Worm (Caenorhabditis elegans) whole organism, L4/young adult: ENCODE data around the gene hnd-1.
A peak's percentile ranks its signal among the peaks of the same experiment; 100 is the strongest.

Experiments
- W03F9.2 ChIP-seq: fragments of 150-350 bp; optimal IDR thresholded peaks from 2 replicates; lab custom pipeline; 2014; ENCODE audit warnings: missing biosample characterization, missing genetic modification characterization
- dao-5 ChIP-seq: sonication (generic microtip); optimal IDR thresholded peaks from 2 replicates; lab custom pipeline; 2016; ENCODE audit warnings: missing genotype, missing genetic modification characterization, moderate library complexity, missing compliant biosample characterization
- him-1 ChIP-seq: sonication (generic microtip); optimal IDR thresholded peaks from 2 replicates; lab custom pipeline; 2016; ENCODE audit warnings: missing genotype, missing genetic modification reagents, missing genetic modification characterization, missing compliant biosample characterization

The hnd-1 gene

DNA sequence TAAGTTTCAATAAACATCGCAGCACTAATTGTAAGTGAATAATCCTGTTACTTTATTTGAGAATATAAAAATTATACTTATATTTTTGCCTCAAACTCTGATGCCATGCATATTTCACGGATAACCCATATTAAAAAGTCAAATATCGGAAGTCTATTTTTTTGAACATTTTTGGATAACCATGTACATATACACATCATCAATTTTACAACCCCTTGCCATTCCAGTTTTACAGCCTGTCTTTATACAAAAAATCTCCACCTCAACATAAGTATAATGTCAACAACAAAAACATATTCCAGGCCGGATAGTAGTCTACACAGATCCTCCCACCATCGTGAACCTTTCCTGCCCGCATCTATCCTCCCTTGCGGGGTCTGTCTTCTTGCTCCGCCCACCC is at the start of gene hnd-1:
TSS of gene hnd-1 (plus strand) at position 301 of the 400 bp plus-strand sequence.
- TF ChIP-seq W03F9.2 (tag; lab: Kevin White, UChicago) (no peak), dao-5 (no peak), him-1 (tag; lab: Kevin White, UChicago) (no peak)

ce11 chrX:11637721-11638120 is 46.6 kb upstream of the hnd-1 start:
- no peak for TF ChIP-seq dao-5
- TF ChIP-seq him-1 (tag; lab: Kevin White, UChicago): no peak
- no peak for TF ChIP-seq W03F9.2 (tag; lab: Kevin White, UChicago)

- no peak for TF ChIP-seq dao-5
- TF ChIP-seq W03F9.2 (tag; lab: Kevin White, UChicago): no peak
- no peak for TF ChIP-seq him-1 (tag; lab: Kevin White, UChicago)
Observed at ce11 chrX:11638987-11639386, 45.4 kb upstream of the hnd-1 start.

DNA sequence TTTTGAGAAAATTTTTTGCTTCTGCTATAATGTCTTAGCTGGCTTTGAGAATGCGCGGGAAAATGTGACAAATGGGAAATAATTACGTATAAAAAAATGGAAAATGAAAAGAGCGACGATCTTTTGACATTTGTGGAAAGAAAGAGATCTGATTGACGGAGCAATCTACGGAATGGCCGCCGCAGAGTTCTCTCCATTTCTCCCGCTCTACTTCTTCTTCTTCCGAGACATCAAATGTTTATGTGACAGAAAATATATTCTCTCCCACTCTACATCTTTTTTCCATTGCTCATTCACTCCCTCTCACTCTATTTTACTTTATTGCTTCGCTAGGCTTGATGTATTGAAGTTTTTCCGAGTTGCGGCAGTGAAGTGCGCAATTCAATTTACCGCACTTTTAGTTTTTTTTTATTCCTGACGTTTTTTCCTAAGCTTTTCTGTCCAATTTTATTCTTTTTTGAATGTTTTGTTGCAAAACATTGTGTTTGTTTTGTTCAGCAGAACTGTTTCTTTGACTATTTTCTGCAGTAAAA is 43.8 kb upstream of the hnd-1 start:
- TF ChIP-seq dao-5 (no peak), him-1 (tag; lab: Kevin White, UChicago) (no peak), W03F9.2 (tag; lab: Kevin White, UChicago) (no peak)

ce11 chrX:11641562-11641961 is 42.8 kb upstream of the hnd-1 start:
- TF ChIP-seq him-1 (tag; lab: Kevin White, UChicago): no peak
- TF ChIP-seq dao-5: no peak
- TF ChIP-seq W03F9.2 (tag; lab: Kevin White, UChicago): no peak

DNA sequence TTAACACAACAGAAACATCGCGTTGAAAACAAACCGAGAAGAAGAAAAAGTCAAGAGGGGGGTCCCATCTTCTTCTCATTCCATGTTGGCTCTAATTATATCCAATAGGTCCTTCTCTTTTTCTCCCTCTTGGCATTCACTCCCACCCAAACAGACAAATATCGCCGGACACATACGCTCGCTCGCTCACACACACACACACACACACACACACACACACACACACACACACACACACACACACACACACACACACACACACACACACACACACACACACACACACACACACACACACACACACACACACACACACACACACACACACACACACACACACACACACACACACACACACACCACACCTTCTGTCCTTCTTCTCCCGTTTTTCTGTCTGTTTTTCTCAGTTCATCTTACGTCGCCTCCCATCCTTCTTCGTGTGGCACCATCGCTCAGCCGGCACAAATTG is 40.6 kb upstream of the hnd-1 start, which contains the start of gene sto-4:
TSS of gene sto-4 (plus strand) at position 360 of the 469 bp plus-strand sequence.
- TF ChIP-seq him-1 (tag; lab: Kevin White, UChicago): peak; percentile 81

ce11 chrX:11645517-11645916 is 38.8 kb upstream of the hnd-1 start:
- TF ChIP-seq him-1 (tag; lab: Kevin White, UChicago) (no peak), dao-5 (no peak), W03F9.2 (tag; lab: Kevin White, UChicago) (no peak)

- TF ChIP-seq W03F9.2 (tag; lab: Kevin White, UChicago) (no peak), him-1 (tag; lab: Kevin White, UChicago) (no peak), dao-5 (no peak)
Observed at ce11 chrX:11647165-11647564, 37.2 kb upstream of the hnd-1 start, which contains the start of gene T04F8.8. T04F8.8 (plus strand) TSS chrX:11647465.

DNA sequence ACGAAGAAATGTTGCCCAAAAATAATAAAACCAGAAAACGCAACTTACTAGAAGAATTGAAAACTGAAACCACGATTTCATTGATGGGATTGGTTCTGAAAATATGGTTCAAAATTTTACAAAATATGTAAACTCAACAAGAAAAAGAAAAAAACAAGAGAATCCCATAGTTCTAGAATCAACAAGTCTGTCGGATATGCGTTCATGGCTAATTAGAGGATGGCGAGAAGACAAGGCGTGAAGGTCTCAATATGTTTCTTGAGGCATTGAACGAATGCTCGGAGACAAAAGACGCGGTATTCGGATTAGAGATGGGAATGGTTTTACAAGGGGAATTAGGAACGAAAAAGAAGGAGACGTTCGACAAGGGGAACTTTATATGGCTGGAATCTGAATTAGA is 33.6 kb upstream of the hnd-1 start, which contains the start of gene cutl-11:
TSS of gene cutl-11 (minus strand) at position 101 of the 400 bp plus-strand sequence.
- no peak for TF ChIP-seq him-1 (tag; lab: Kevin White, UChicago)
- no peak for TF ChIP-seq W03F9.2 (tag; lab: Kevin White, UChicago)
- no peak for TF ChIP-seq dao-5

- TF ChIP-seq dao-5 (no peak), him-1 (tag; lab: Kevin White, UChicago) (no peak), W03F9.2 (tag; lab: Kevin White, UChicago) (peak; percentile 65)
Observed at ce11 chrX:11656519-11657006, 27.8 kb upstream of the hnd-1 start, which contains the start of gene T04F8.2. T04F8.2 (minus strand) TSS chrX:11656569.

DNA sequence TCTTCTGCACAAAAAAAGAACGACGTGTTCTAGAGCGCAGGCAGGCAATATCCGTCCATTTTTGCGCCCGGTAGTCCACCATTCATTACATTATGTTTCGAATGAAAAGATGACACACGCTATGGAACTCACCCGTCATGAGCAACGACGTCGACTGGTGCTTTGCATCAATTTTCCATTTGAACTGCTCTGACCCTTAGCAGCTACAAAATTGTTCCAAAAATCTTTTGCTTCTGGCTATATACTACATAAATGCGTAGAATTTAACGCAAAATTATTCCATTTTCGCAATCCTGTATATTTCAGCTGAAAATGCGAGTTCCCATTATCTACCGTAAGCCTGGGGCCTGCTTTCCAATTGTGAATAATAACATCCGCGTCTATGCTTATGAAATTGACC is 26.0 kb upstream of the hnd-1 start, which contains the start of gene T04F8.3:
TSS of gene T04F8.3 (plus strand) at position 301 of the 400 bp plus-strand sequence.
- TF ChIP-seq W03F9.2 (tag; lab: Kevin White, UChicago) (no peak), dao-5 (no peak), him-1 (tag; lab: Kevin White, UChicago) (no peak)

DNA sequence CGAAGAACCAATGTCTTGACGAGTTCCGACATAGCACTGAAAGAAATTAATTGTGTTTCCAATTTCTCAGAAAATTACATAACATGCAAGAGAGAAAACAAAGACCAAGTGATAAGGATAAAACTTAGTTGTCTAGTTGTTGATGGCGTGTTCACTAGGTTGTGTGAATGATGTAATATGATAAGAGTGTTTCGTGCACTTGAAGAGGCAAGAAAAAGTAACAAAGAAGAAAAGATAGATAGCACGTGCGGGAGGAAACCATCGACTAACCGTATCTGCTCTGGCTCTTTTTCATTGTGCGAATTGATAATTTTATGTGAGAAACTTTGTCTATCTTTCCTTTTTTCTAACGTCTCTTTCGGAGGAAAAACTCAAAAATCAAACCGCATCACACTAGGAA is 22.7 kb upstream of the hnd-1 start, which contains the start of gene sfxn-1.5:
TSS of gene sfxn-1.5 (minus strand) at position 36 of the 400 bp plus-strand sequence.
- TF ChIP-seq W03F9.2 (tag; lab: Kevin White, UChicago) (no peak), dao-5 (no peak), him-1 (tag; lab: Kevin White, UChicago) (no peak)

- TF ChIP-seq him-1 (tag; lab: Kevin White, UChicago): no peak
- no peak for TF ChIP-seq W03F9.2 (tag; lab: Kevin White, UChicago)
- TF ChIP-seq dao-5: no peak
Observed at ce11 chrX:11662069-11662468, 22.3 kb upstream of the hnd-1 start.

- TF ChIP-seq W03F9.2 (tag; lab: Kevin White, UChicago) (no peak), dao-5 (no peak), him-1 (tag; lab: Kevin White, UChicago) (no peak)
Observed at ce11 chrX:11662557-11662956, 21.8 kb upstream of the hnd-1 start.
